Worm (Caenorhabditis elegans): ENCODE measurements around the gene T24B8.7.

ce11 chrII:9074492-9074891, 21.0 kb upstream of the T24B8.7 start:
- no peak for TF ChIP-seq flt-1 (GFP tag; IDR thresholded peaks at IDR 0.05)
- TF ChIP-seq tab-1 (GFP tag; IDR thresholded peaks at IDR 0.05): no peak
- TF ChIP-seq med-1 (GFP tag; optimal IDR thresholded peaks at IDR 0.05; ENCODE audit: insufficient read depth): no peak
- TF ChIP-seq cog-1 (tag; optimal IDR thresholded peaks at IDR 0.05): no peak
- TF ChIP-seq ref-1 (GFP tag; conservative IDR thresholded peaks at IDR 0.05): no peak
- no peak for TF ChIP-seq ztf-23 (GFP tag; IDR thresholded peaks at IDR 0.05)
- TF ChIP-seq klf-2 (GFP tag; conservative IDR thresholded peaks at IDR 0.05): no peak
- TF ChIP-seq T22C8.4 (GFP tag; IDR thresholded peaks at IDR 0.05): no peak
